Fruit fly (Drosophila melanogaster): Measurements from ENCODE around the gene JhI-21.

JhI-21 gene

DNA sequence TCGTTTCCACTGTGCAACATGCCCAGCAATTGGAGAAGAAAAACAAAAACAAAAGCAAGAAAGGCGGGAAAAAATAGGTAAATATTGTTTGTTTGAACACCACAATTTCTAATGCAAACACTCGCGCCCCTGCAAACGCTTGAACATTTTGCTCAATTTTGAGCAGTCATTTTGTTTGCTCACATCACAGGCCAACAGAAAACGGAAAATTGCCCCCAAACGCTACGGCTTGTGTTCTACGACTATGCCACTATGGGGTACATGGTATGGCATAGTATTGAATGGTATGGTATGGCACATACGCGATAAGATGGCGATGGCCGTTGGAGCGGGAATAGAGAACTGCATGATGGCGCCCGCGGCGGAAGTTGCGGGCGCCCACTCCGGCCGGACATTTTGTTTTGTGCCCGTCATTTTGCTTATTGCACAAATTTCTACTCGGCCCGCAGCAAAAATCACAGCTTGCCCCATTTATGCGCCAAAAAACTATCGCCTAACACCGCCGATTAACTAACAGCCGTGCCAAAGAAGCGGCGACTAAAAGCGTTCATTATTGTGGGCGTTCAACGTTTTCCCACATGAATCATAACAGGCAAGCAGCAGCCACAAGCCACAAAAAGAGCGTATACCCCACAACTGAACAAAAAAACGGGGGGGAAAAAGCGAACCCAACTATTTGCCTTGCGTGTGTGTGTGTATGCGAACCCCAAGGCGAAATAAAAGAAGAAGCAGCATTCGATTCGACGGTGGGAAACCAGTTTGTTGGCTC is 51.4 kb downstream of the JhI-21 start:
- TF ChIP-seq CG6163 (GFP tag; IDR thresholded peaks at IDR 0.05) (no peak), CG7368 (GFP tag; optimal IDR thresholded peaks at IDR 0.05) (no peak), Eip78C (GFP tag) (peak; percentile 30), Sox15 (GFP tag; optimal IDR thresholded peaks at IDR 0.05) (no peak), cyc (GFP tag; optimal IDR thresholded peaks at IDR 0.05) (no peak), net (GFP tag; optimal IDR thresholded peaks at IDR 0.05) (peak; percentile 18), acj6 (GFP tag; optimal IDR thresholded peaks at IDR 0.05) (peak; percentile 3), CG34406 (GFP tag; optimal IDR thresholded peaks at IDR 0.05) (no peak), CG6808 (GFP tag; optimal IDR thresholded peaks at IDR 0.05) (peak; percentile 32), fkh (GFP tag; optimal IDR thresholded peaks at IDR 0.05) (peak; percentile 99), CG9139 (GFP tag; optimal IDR thresholded peaks at IDR 0.05) (no peak), dsx (GFP tag; optimal IDR thresholded peaks at IDR 0.05; ENCODE audit: poor library complexity, severe bottlenecking) (peak; percentile 57), CG8319 (GFP tag; optimal IDR thresholded peaks at IDR 0.05) (no peak), salr (GFP tag; optimal IDR thresholded peaks at IDR 0.05) (peak; percentile 4 to 11), dac (GFP tag; optimal IDR thresholded peaks at IDR 0.05) (no peak), CG11294 (GFP tag; IDR thresholded peaks at IDR 0.05) (no peak), CG6854 (GFP tag; optimal IDR thresholded peaks at IDR 0.05) (no peak), fd59A (GFP tag; optimal IDR thresholded peaks at IDR 0.05) (peak; percentile 38), CG8632 (GFP tag; optimal IDR thresholded peaks at IDR 0.05) (no peak), Ets96B (tag; optimal IDR thresholded peaks at IDR 0.05) (no peak), Sox14 (GFP tag; optimal IDR thresholded peaks at IDR 0.05) (no peak), topi (GFP tag; optimal IDR thresholded peaks at IDR 0.05) (no peak), CG31627 (GFP tag; optimal IDR thresholded peaks at IDR 0.05) (no peak), pdm3 (GFP tag; optimal IDR thresholded peaks at IDR 0.05) (peak; percentile 22), CG11902 (GFP tag; optimal IDR thresholded peaks at IDR 0.05) (no peak), Hr4 (GFP tag; optimal IDR thresholded peaks at IDR 0.05) (no peak), vri (GFP tag; optimal IDR thresholded peaks at IDR 0.05) (no peak), Met (GFP tag; optimal IDR thresholded peaks at IDR 0.05) (no peak), CG11762 (GFP tag; optimal IDR thresholded peaks at IDR 0.05; ENCODE audit: insufficient read depth) (no peak), CG10669 (GFP tag; optimal IDR thresholded peaks at IDR 0.05) (peak; percentile 9), CG10631 (GFP tag; optimal IDR thresholded peaks at IDR 0.05) (peak; percentile 48), CG6792 (GFP tag; optimal IDR thresholded peaks at IDR 0.05) (peak; percentile 17), Blimp-1 (GFP tag; optimal IDR thresholded peaks at IDR 0.05) (no peak), esn (GFP tag; optimal IDR thresholded peaks at IDR 0.05) (no peak), CG16779 (tag; optimal IDR thresholded peaks at IDR 0.05) (no peak), eg (GFP tag; IDR thresholded peaks at IDR 0.05) (no peak), Hr38 (GFP tag; optimal IDR thresholded peaks at IDR 0.05) (no peak), ss (GFP tag; optimal IDR thresholded peaks at IDR 0.05) (peak in 1 of 2 experiments; percentile 55), OdsH (GFP tag; optimal IDR thresholded peaks at IDR 0.05) (no peak), Sox102F (GFP tag; optimal IDR thresholded peaks at IDR 0.05) (no peak), achi (GFP tag; optimal IDR thresholded peaks at IDR 0.05) (no peak), CG32006 (GFP tag; optimal IDR thresholded peaks at IDR 0.05) (peak; percentile 13), lz (GFP tag; optimal IDR thresholded peaks at IDR 0.05) (no peak), svp (GFP tag) (peak; percentile 22), Eip93F (GFP tag; optimal IDR thresholded peaks at IDR 0.05) (no peak), CG1621 (tag; optimal IDR thresholded peaks at IDR 0.05) (peak; percentile 99), Gug (GFP tag; IDR thresholded peaks at IDR 0.05) (no peak), CG6276 (GFP tag; optimal IDR thresholded peaks at IDR 0.05) (peak; percentile 28), CG4318 (GFP tag; optimal IDR thresholded peaks at IDR 0.05) (no peak), CG15336 (GFP tag; IDR thresholded peaks at IDR 0.05) (no peak), Eip75B (GFP tag; optimal IDR thresholded peaks at IDR 0.05) (peak; percentile 15)
